Worm (Caenorhabditis elegans) whole organism, late embryonic: ENCODE measurements around the gene T25E4.1.
"Not testable (repeated sequence)": the region's sequence is repeated elsewhere in the genome, so short reads cannot be mapped to it uniquely, and the experiment has no call there.

ENCODE experiments used
- F13H6.1 ChIP-seq: sonication (generic microtip); optimal IDR thresholded peaks from 2 replicates; lab custom pipeline; 2016; ENCODE audit warnings: missing genetic modification characterization, missing compliant biosample characterization
- ceh-19 ChIP-seq: fragments of 200-800 bp; sonication (Bioruptor generic); optimal IDR thresholded peaks from 2 replicates; lab custom pipeline; 2018; ENCODE audit warnings: mild to moderate bottlenecking, missing genetic modification characterization, missing compliant biosample characterization
- ceh-2 ChIP-seq: sonication (generic microtip); optimal IDR thresholded peaks from 2 replicates; lab custom pipeline; 2016; ENCODE audit warnings: missing genotype, missing genetic modification characterization, missing compliant biosample characterization
- ceh-48 ChIP-seq: sonication (generic microtip); optimal IDR thresholded peaks from 2 replicates; lab custom pipeline; 2016; ENCODE audit warnings: missing genetic modification characterization, inconsistent platforms, missing compliant biosample characterization
- elt-2 ChIP-seq: sonication (generic microtip); optimal IDR thresholded peaks from 2 replicates; lab custom pipeline; 2016; ENCODE audit warnings: missing genetic modification reagents, missing genetic modification characterization, missing compliant biosample characterization
- fkh-10 ChIP-seq: fragments of 150-350 bp; optimal IDR thresholded peaks from 2 replicates; lab custom pipeline; 2014; ENCODE audit warnings: missing biosample characterization, missing genetic modification reagents, missing genetic modification characterization
- gmeb-2 ChIP-seq: sonication (generic microtip); optimal IDR thresholded peaks from 2 replicates; lab custom pipeline; 2016; ENCODE audit warnings: missing genetic modification characterization, inconsistent platforms, missing compliant biosample characterization
- npax-4 ChIP-seq: sonication (generic microtip); optimal IDR thresholded peaks from 2 replicates; lab custom pipeline; 2016; ENCODE audit warnings: missing genetic modification characterization, missing compliant biosample characterization
- pax-1 ChIP-seq: fragments of 150-350 bp; optimal IDR thresholded peaks from 2 replicates; lab custom pipeline; 2014; ENCODE audit warnings: missing biosample characterization, missing genetic modification characterization
- sox-2 ChIP-seq: fragments of 200-800 bp; sonication (Bioruptor generic); IDR thresholded peaks from 2 replicates; pipeline ENCODE4 v1.3.6; 2022; ENCODE audit warnings: missing genetic modification reagents, missing genetic modification characterization, missing compliant biosample characterization
- syd-9 ChIP-seq: sonication (generic microtip); optimal IDR thresholded peaks from 2 replicates; lab custom pipeline; 2016; ENCODE audit warnings: mild to moderate bottlenecking, missing genetic modification characterization, moderate library complexity, missing compliant biosample characterization
- unc-86 ChIP-seq: sonication (generic microtip); optimal IDR thresholded peaks from 2 replicates; lab custom pipeline; 2016; ENCODE audit warnings: missing genetic modification characterization, missing compliant biosample characterization

The T25E4.1 gene

ce11 chrII:5619298-5619697, 41.2 kb downstream of the T25E4.1 start, which contains the start of gene dhs-6:
TSS of gene dhs-6 (minus strand) at chrII:5619319.
- TF ChIP-seq sox-2 (GFP tag; lab: Robert Waterston, UW) (no peak), elt-2 (tag; lab: Kevin White, UChicago) (peak; percentile 45)

ce11 chrII:5622383-5622939, 44.3 kb downstream of the T25E4.1 start, which contains the start of the genes eif-3.L and npl-4.2:
TSS of gene eif-3.L (minus strand) at chrII:5622483.
TSS of gene npl-4.2 (plus strand) at chrII:5622889.
- TF ChIP-seq gmeb-2 (tag; lab: Kevin White, UChicago); pax-1 (tag; lab: Kevin White, UChicago); ceh-19: not testable (repeated sequence)

- TF ChIP-seq F13H6.1 (tag; lab: Kevin White, UChicago) (no peak), ceh-2 (tag; lab: Kevin White, UChicago) (no peak), syd-9 (tag; lab: Kevin White, UChicago) (no peak), unc-86 (no peak), fkh-10 (GFP tag; lab: Kevin White, UChicago) (no peak), npax-4 (tag; lab: Kevin White, UChicago) (no peak), ceh-48 (no peak)
- TF ChIP-seq, all 69 proteins: peak for 0
Observed at ce11 chrII:5628326-5628818, 50.2 kb downstream of the T25E4.1 start, which contains the start of gene F59E12.15. TSS of gene F59E12.15 (minus strand) at chrII:5628376.
